Worm (Caenorhabditis elegans): Measurements from ENCODE around the gene M05D6.8.

M05D6.8 gene

ce11 chrII:8499021-8499420 is 28.0 kb upstream of the M05D6.8 start:
- TF ChIP-seq flt-1 (GFP tag; IDR thresholded peaks at IDR 0.05) (0 out of 2 replicates have a peak, but pooled peaks have one; percentile 47), ztf-23 (GFP tag; IDR thresholded peaks at IDR 0.05) (no peak)

ce11 chrII:8498173-8498572 is 27.1 kb upstream of the M05D6.8 start:
- TF ChIP-seq med-1 (GFP tag; optimal IDR thresholded peaks at IDR 0.05; ENCODE audit: insufficient read depth) (no peak), T22C8.4 (GFP tag; IDR thresholded peaks at IDR 0.05) (no peak), ztf-23 (GFP tag; IDR thresholded peaks at IDR 0.05) (no peak), klf-2 (GFP tag; conservative IDR thresholded peaks at IDR 0.05) (no peak), ztf-29 (GFP tag; IDR thresholded peaks at IDR 0.05) (no peak)

ce11 chrII:8496184-8496583 is 25.1 kb upstream of the M05D6.8 start:
- no peak for TF ChIP-seq ztf-29 (GFP tag; IDR thresholded peaks at IDR 0.05)
- no peak for TF ChIP-seq cog-1 (tag; optimal IDR thresholded peaks at IDR 0.05)
- no peak for TF ChIP-seq tab-1 (GFP tag; IDR thresholded peaks at IDR 0.05)
- no peak for TF ChIP-seq klf-2 (GFP tag; conservative IDR thresholded peaks at IDR 0.05)
- TF ChIP-seq med-1 (GFP tag; optimal IDR thresholded peaks at IDR 0.05; ENCODE audit: insufficient read depth) = no peak

- no peak for TF ChIP-seq cog-1 (tag; optimal IDR thresholded peaks at IDR 0.05)
- no peak for TF ChIP-seq T22C8.4 (GFP tag; IDR thresholded peaks at IDR 0.05)
- no peak for TF ChIP-seq flt-1 (GFP tag; IDR thresholded peaks at IDR 0.05)
- no peak for TF ChIP-seq med-1 (GFP tag; optimal IDR thresholded peaks at IDR 0.05; ENCODE audit: insufficient read depth)
- no peak for TF ChIP-seq ref-1 (GFP tag; conservative IDR thresholded peaks at IDR 0.05)
- no peak for TF ChIP-seq ztf-23 (GFP tag; IDR thresholded peaks at IDR 0.05)
- no peak for TF ChIP-seq ztf-29 (GFP tag; IDR thresholded peaks at IDR 0.05)
- no peak for TF ChIP-seq tab-1 (GFP tag; IDR thresholded peaks at IDR 0.05)
- no peak for TF ChIP-seq klf-2 (GFP tag; conservative IDR thresholded peaks at IDR 0.05)
Measured at ce11 chrII:8494228-8494717, 23.2 kb upstream of the M05D6.8 start, which contains the start of gene M05D6.9. Gene M05D6.9, plus strand, starts transcription at chrII:8494278.

- TF ChIP-seq flt-1 (GFP tag; IDR thresholded peaks at IDR 0.05) (no peak), tab-1 (GFP tag; IDR thresholded peaks at IDR 0.05) (no peak), ref-1 (GFP tag; conservative IDR thresholded peaks at IDR 0.05) (no peak), med-1 (GFP tag; optimal IDR thresholded peaks at IDR 0.05; ENCODE audit: insufficient read depth) (no peak), cog-1 (tag; optimal IDR thresholded peaks at IDR 0.05) (no peak), ztf-23 (GFP tag; IDR thresholded peaks at IDR 0.05) (no peak), klf-2 (GFP tag; conservative IDR thresholded peaks at IDR 0.05) (no peak), T22C8.4 (GFP tag; IDR thresholded peaks at IDR 0.05) (no peak), ztf-29 (GFP tag; IDR thresholded peaks at IDR 0.05) (no peak)
Measured at ce11 chrII:8488123-8488522, 17.1 kb upstream of the M05D6.8 start.

ce11 chrII:8485603-8486002 is 14.6 kb upstream of the M05D6.8 start, which contains the start of gene gbh-2:
Gene gbh-2, plus strand, starts transcription at chrII:8485879.
- no peak for TF ChIP-seq klf-2 (GFP tag; conservative IDR thresholded peaks at IDR 0.05)
- TF ChIP-seq ztf-29 (GFP tag; IDR thresholded peaks at IDR 0.05) = no peak
- TF ChIP-seq flt-1 (GFP tag; IDR thresholded peaks at IDR 0.05) = no peak
- TF ChIP-seq ztf-23 (GFP tag; IDR thresholded peaks at IDR 0.05) = no peak
- no peak for TF ChIP-seq med-1 (GFP tag; optimal IDR thresholded peaks at IDR 0.05; ENCODE audit: insufficient read depth)
- no peak for TF ChIP-seq T22C8.4 (GFP tag; IDR thresholded peaks at IDR 0.05)
- no peak for TF ChIP-seq cog-1 (tag; optimal IDR thresholded peaks at IDR 0.05)
- no peak for TF ChIP-seq tab-1 (GFP tag; IDR thresholded peaks at IDR 0.05)
- no peak for TF ChIP-seq ref-1 (GFP tag; conservative IDR thresholded peaks at IDR 0.05)

ce11 chrII:8484546-8484945 is 13.5 kb upstream of the M05D6.8 start:
- TF ChIP-seq cog-1 (tag; optimal IDR thresholded peaks at IDR 0.05) (no peak), klf-2 (GFP tag; conservative IDR thresholded peaks at IDR 0.05) (no peak)

ce11 chrII:8483793-8484186 is 12.8 kb upstream of the M05D6.8 start, which contains the start of gene taap-1:
Gene taap-1, minus strand, starts transcription at chrII:8483871.
- TF ChIP-seq T22C8.4 (GFP tag; IDR thresholded peaks at IDR 0.05) (no peak), med-1 (GFP tag; optimal IDR thresholded peaks at IDR 0.05; ENCODE audit: insufficient read depth) (no peak), cog-1 (tag; optimal IDR thresholded peaks at IDR 0.05) (no peak), ztf-23 (GFP tag; IDR thresholded peaks at IDR 0.05) (no peak), flt-1 (GFP tag; IDR thresholded peaks at IDR 0.05) (no peak), ref-1 (GFP tag; conservative IDR thresholded peaks at IDR 0.05) (no peak), tab-1 (GFP tag; IDR thresholded peaks at IDR 0.05) (no peak), ztf-29 (GFP tag; IDR thresholded peaks at IDR 0.05) (no peak), klf-2 (GFP tag; conservative IDR thresholded peaks at IDR 0.05) (no peak)

ce11 chrII:8483124-8483792 is 12.2 kb upstream of the M05D6.8 start:
- TF ChIP-seq klf-2 (GFP tag; conservative IDR thresholded peaks at IDR 0.05) (no peak), T22C8.4 (GFP tag; IDR thresholded peaks at IDR 0.05) (no peak), flt-1 (GFP tag; IDR thresholded peaks at IDR 0.05) (no peak), cog-1 (tag; optimal IDR thresholded peaks at IDR 0.05) (no peak), ztf-29 (GFP tag; IDR thresholded peaks at IDR 0.05) (no peak), tab-1 (GFP tag; IDR thresholded peaks at IDR 0.05) (no peak), ztf-23 (GFP tag; IDR thresholded peaks at IDR 0.05) (no peak), med-1 (GFP tag; optimal IDR thresholded peaks at IDR 0.05; ENCODE audit: insufficient read depth) (no peak), ref-1 (GFP tag; conservative IDR thresholded peaks at IDR 0.05) (no peak)

ce11 chrII:8481731-8482253 is 10.8 kb upstream of the M05D6.8 start, which contains the start of gene M05D6.5:
Gene M05D6.5, minus strand, starts transcription at chrII:8482203.
- no peak for TF ChIP-seq flt-1 (GFP tag; IDR thresholded peaks at IDR 0.05)
- no peak for TF ChIP-seq med-1 (GFP tag; optimal IDR thresholded peaks at IDR 0.05; ENCODE audit: insufficient read depth)
- TF ChIP-seq ztf-29 (GFP tag; IDR thresholded peaks at IDR 0.05) = no peak
- TF ChIP-seq ztf-23 (GFP tag; IDR thresholded peaks at IDR 0.05) = no peak
- TF ChIP-seq cog-1 (tag; optimal IDR thresholded peaks at IDR 0.05) = no peak
- no peak for TF ChIP-seq klf-2 (GFP tag; conservative IDR thresholded peaks at IDR 0.05)
- TF ChIP-seq ref-1 (GFP tag; conservative IDR thresholded peaks at IDR 0.05) = no peak
- TF ChIP-seq T22C8.4 (GFP tag; IDR thresholded peaks at IDR 0.05) = no peak
- no peak for TF ChIP-seq tab-1 (GFP tag; IDR thresholded peaks at IDR 0.05)
